Worm (Caenorhabditis elegans) whole organism, young adult: ENCODE measurements around the gene D1054.8.

Source experiments
- B0019.2 ChIP-seq: fragments of 200-800 bp; sonication (Bioruptor generic); conservative IDR thresholded peaks from 2 replicates; pipeline ENCODE4 v1.3.6; 2022; ENCODE audit warnings: missing genetic modification reagents, missing genetic modification characterization, missing compliant biosample characterization
- B0261.1 ChIP-seq: sonication (generic microtip); optimal IDR thresholded peaks from 2 replicates; lab custom pipeline; 2016; ENCODE audit warnings: mild to moderate bottlenecking, missing genetic modification characterization, moderate library complexity, missing compliant biosample characterization
- C17E4.6 ChIP-seq: fragments of 200-800 bp; sonication (Bioruptor generic); IDR thresholded peaks from 2 replicates; pipeline ENCODE4 v1.3.6; 2022; ENCODE audit warnings: missing genetic modification reagents, missing genetic modification characterization, missing compliant biosample characterization
- F22D6.2 ChIP-seq: sonication (generic microtip); optimal IDR thresholded peaks from 2 replicates; lab custom pipeline; 2016; ENCODE audit warnings: mild to moderate bottlenecking, missing genetic modification characterization, missing compliant biosample characterization
- F33H1.4 ChIP-seq: fragments of 200-800 bp; sonication (Bioruptor generic); IDR thresholded peaks from 2 replicates; pipeline ENCODE4 v1.3.6; 2022; ENCODE audit warnings: missing genetic modification reagents, missing genetic modification characterization, missing compliant biosample characterization
- F52B5.7 ChIP-seq: sonication (generic microtip); optimal IDR thresholded peaks from 2 replicates; lab custom pipeline; 2016; ENCODE audit warnings: mild to moderate bottlenecking, missing genetic modification characterization, missing compliant biosample characterization
- F57A8.1 ChIP-seq: fragments of 200-800 bp; sonication (Bioruptor generic); optimal IDR thresholded peaks from 2 replicates; lab custom pipeline; 2018; ENCODE audit warnings: mild to moderate bottlenecking, missing genetic modification characterization, moderate library complexity, missing compliant biosample characterization
- T26A5.8 ChIP-seq: sonication (generic microtip); optimal IDR thresholded peaks from 2 replicates; lab custom pipeline; 2016; ENCODE audit warnings: missing genetic modification characterization, missing compliant biosample characterization
- Y67H2A.10 ChIP-seq: fragments of 200-800 bp; sonication (Bioruptor generic); conservative IDR thresholded peaks from 2 replicates; pipeline ENCODE4 v1.3.6; 2022; ENCODE audit warnings: missing genetic modification reagents, missing genetic modification characterization, missing compliant biosample characterization
- attf-3 ChIP-seq: fragments of 200-800 bp; sonication (Bioruptor generic); conservative IDR thresholded peaks from 2 replicates; pipeline ENCODE4 v1.3.6; 2022; ENCODE audit warnings: missing genetic modification reagents, missing genetic modification characterization, missing compliant biosample characterization
- attf-6 ChIP-seq: fragments of 200-800 bp; sonication (Bioruptor generic); IDR thresholded peaks from 2 replicates; pipeline ENCODE4 v1.3.6; 2022; ENCODE audit warnings: missing genetic modification reagents, missing genetic modification characterization, missing compliant biosample characterization
- cebp-1 ChIP-seq, 2 experiments: fragments of 200-800 bp in 1 of 2; sonication (Bioruptor generic) in 1 of 2; sonication (generic microtip) in 1 of 2; IDR thresholded peaks in 1 of 2; optimal IDR thresholded peaks in 1 of 2; 2 replicates each; pipeline versions ENCODE4 v1.3.6 to Lab custom; 2017 to 2022; ENCODE audit warnings: missing compliant biosample characterization in 2 of 2, missing genetic modification characterization in 2 of 2, mild to moderate bottlenecking in 1 of 2, missing genetic modification reagents in 1 of 2, moderate library complexity in 1 of 2
- cebp-2 ChIP-seq: fragments of 200-800 bp; sonication (Bioruptor generic); IDR thresholded peaks from 2 replicates; pipeline ENCODE4 v1.3.6; 2022; ENCODE audit warnings: missing genetic modification characterization, missing compliant biosample characterization
- dpff-1 ChIP-seq: sonication (generic microtip); optimal IDR thresholded peaks from 2 replicates; lab custom pipeline; 2017; ENCODE audit warnings: mild to moderate bottlenecking, missing genetic modification characterization, missing compliant biosample characterization
- egl-18 ChIP-seq: fragments of 200-800 bp; sonication (Bioruptor generic); IDR thresholded peaks from 2 replicates; pipeline ENCODE4 v1.3.6; 2022; ENCODE audit warnings: missing genetic modification reagents, missing genetic modification characterization, missing compliant biosample characterization
- ekl-4 ChIP-seq: fragments of 200-800 bp; sonication (Bioruptor generic); IDR thresholded peaks from 2 replicates; pipeline ENCODE4 v1.3.6; 2022; ENCODE audit warnings: missing genetic modification reagents, missing genetic modification characterization, missing compliant biosample characterization
- fkh-3 ChIP-seq: sonication (generic microtip); optimal IDR thresholded peaks from 2 replicates; lab custom pipeline; 2016; ENCODE audit warnings: mild to moderate bottlenecking, missing genetic modification characterization, missing compliant biosample characterization
- lag-1 ChIP-seq: fragments of 200-800 bp; sonication (Bioruptor generic); IDR thresholded peaks from 2 replicates; pipeline ENCODE4 v1.3.6; 2022; ENCODE audit warnings: missing genetic modification reagents, missing genetic modification characterization, missing compliant biosample characterization
- lin-26 ChIP-seq: fragments of 200-800 bp; sonication (Bioruptor generic); IDR thresholded peaks from 2 replicates; pipeline ENCODE4 v1.3.6; 2022; ENCODE audit warnings: missing genetic modification reagents, missing genetic modification characterization, missing compliant biosample characterization
- lin-40 ChIP-seq: sonication (generic microtip); optimal IDR thresholded peaks from 2 replicates; lab custom pipeline; 2016; ENCODE audit warnings: missing genetic modification characterization, mild to moderate bottlenecking, missing compliant biosample characterization, missing genotype, missing genetic modification reagents
- lsy-27 ChIP-seq: sonication (generic microtip); optimal IDR thresholded peaks from 2 replicates; lab custom pipeline; 2017; ENCODE audit warnings: missing genetic modification characterization, mild to moderate bottlenecking, missing compliant biosample characterization, antibody characterized with exemption, missing genotype, borderline replicate concordance; ENCODE audit not compliant: insufficient read depth
- nfya-1 ChIP-seq: sonication (generic microtip); optimal IDR thresholded peaks from 2 replicates; lab custom pipeline; 2017; ENCODE audit warnings: antibody characterized with exemption, missing compliant biosample characterization, missing genetic modification characterization, borderline replicate concordance; ENCODE audit not compliant: insufficient read depth
- nhr-80 ChIP-seq: sonication (generic microtip); optimal IDR thresholded peaks from 2 replicates; lab custom pipeline; 2016; ENCODE audit warnings: missing genetic modification characterization, missing compliant biosample characterization
- rpc-1 ChIP-seq, 2 experiments: fragments of 150-350 bp in 1 of 2; sonication (generic microtip) in 1 of 2; optimal IDR thresholded peaks; 2 replicates each; lab custom pipeline; 2014 to 2018; ENCODE audit warnings: missing biosample characterization in 1 of 2, missing genetic modification characterization in 1 of 2, missing genetic modification reagents in 1 of 2, missing genotype in 1 of 2
- tbx-9 ChIP-seq: sonication (generic microtip); optimal IDR thresholded peaks from 2 replicates; lab custom pipeline; 2016; ENCODE audit warnings: borderline replicate concordance, missing genetic modification characterization, inconsistent platforms, missing compliant biosample characterization
- tlf-1 ChIP-seq: fragments of 200-800 bp; sonication (Bioruptor generic); optimal IDR thresholded peaks from 2 replicates; lab custom pipeline; 2018; ENCODE audit warnings: mild to moderate bottlenecking, missing genetic modification characterization, missing compliant biosample characterization
- xnd-1 ChIP-seq: sonication (generic microtip); optimal IDR thresholded peaks from 2 replicates; lab custom pipeline; 2016; ENCODE audit warnings: missing genotype, missing genetic modification reagents, missing genetic modification characterization, missing compliant biosample characterization
- zim-3 ChIP-seq: sonication (generic microtip); optimal IDR thresholded peaks from 2 replicates; lab custom pipeline; 2017; ENCODE audit warnings: mild to moderate bottlenecking, missing genetic modification characterization, moderate library complexity, missing compliant biosample characterization
- ztf-18 ChIP-seq: sonication (generic microtip); optimal IDR thresholded peaks from 2 replicates; lab custom pipeline; 2016; ENCODE audit warnings: missing genotype, mild to moderate bottlenecking, missing genetic modification characterization, missing compliant biosample characterization
- ztf-26 ChIP-seq: sonication (generic microtip); optimal IDR thresholded peaks from 2 replicates; lab custom pipeline; 2017; ENCODE audit warnings: missing genetic modification characterization, missing compliant biosample characterization
- ztf-6 ChIP-seq: fragments of 200-800 bp; sonication (Bioruptor generic); IDR thresholded peaks from 2 replicates; pipeline ENCODE4 v1.3.6; 2022; ENCODE audit warnings: missing genetic modification reagents, missing genetic modification characterization, missing compliant biosample characterization

The D1054.8 gene

DNA sequence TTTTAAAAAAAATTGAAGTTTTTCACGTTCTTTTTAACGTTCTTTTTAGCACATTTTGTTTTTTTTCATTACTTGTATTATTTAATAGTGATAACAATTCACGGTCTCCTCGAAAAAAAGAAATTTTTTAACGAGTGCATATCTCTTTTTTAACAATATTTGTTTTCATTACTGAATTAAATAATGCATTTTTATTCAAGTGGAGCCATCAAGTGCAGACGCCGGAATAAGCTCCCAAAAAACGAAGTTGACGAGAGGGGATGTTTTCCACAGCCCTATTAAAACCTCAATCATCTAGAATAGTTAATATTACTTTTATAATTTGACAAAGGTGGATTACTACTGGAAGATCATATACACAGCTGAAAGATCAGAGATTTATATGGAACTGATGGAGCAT lies 27.4 kb upstream of the D1054.8 start, which contains the start of gene irld-6 (continued):
- no peak for TF ChIP-seq T26A5.8
- TF ChIP-seq ekl-4 (GFP tag; lab: Robert Waterston, UW): no peak

DNA sequence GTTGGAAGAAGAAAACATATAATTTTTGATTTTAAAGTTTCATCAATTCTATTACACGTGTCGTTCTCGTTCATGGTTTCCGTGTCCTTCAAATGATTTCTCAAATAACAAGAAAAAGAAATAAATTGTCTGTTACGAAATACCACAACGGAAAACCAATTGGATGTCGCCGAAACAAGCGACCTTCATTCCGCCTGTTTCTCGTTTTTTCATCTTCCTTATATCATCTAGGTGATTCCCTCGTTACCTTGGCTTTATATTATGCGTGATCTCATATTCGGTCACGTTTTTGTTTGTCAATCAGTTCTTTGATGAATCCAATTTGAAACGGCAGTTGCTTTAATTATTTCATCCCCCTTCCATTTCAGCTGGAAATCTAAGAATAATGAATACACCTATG lies 27.0 kb upstream of the D1054.8 start:
- TF ChIP-seq F22D6.2 (tag; lab: Kevin White, UChicago) (no peak), cebp-1 (GFP tag; IDR thresholded peaks at IDR 0.05; lab: Robert Waterston, UW) (peak; percentile 57; the same call in 1 of the 2 replicates), cebp-1 (tag; optimal IDR thresholded peaks at IDR 0.05; lab: Kevin White, UChicago) (no peak)

DNA sequence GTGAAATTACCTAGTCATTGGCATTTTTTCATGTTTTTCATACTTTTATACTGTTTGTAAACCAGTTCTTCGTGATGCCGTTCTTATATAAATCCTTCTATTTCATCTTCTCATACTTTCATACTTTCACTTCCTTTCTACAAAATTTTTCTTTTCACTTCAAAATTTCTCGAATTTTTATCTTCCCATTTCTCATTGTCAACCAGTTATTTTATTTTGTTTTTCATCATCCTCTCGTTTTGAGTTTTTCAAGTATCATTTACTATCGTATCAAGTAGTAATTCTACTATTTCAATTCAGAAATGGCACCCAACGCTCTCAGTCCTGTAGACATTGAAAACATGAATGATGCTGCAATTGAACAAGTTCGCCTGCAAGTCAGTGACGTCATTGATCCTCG lies 25.5 kb upstream of the D1054.8 start, which contains the start of gene F28H7.8:
Gene F28H7.8 (plus strand): TSS at position 301 of the 400 bp plus-strand sequence.
- no peak for TF ChIP-seq fkh-3 (tag; lab: Kevin White, UChicago)
- no peak for TF ChIP-seq F52B5.7 (tag; lab: Kevin White, UChicago)
- TF ChIP-seq lin-40: no peak
- TF ChIP-seq xnd-1: no peak
- no peak for TF ChIP-seq egl-18 (GFP tag; lab: Robert Waterston, UW)
- no peak for TF ChIP-seq B0019.2 (GFP tag; lab: Robert Waterston, UW)
- no peak for TF ChIP-seq lin-26 (GFP tag; lab: Robert Waterston, UW)
- no peak for TF ChIP-seq B0261.1 (tag; lab: Kevin White, UChicago)

DNA sequence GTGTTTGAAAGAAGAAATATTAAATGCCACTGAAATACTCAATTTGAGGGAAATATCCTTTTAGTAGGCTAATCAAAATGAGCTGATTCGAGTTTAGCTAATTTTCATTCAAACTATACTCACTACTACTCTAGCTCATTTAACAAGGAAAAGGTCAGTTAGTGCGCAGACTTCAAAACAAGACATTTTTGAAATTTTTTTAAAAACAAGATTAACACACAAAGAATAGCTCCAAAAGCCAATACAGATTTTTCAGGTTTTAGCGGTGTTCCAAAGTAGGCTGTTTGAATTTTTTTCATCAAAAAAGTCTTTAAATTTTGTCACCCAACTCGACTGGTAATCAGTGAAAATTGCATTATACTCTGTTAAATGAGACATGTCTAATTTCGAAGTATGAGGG lies 23.3 kb upstream of the D1054.8 start:
- TF ChIP-seq zim-3 (tag; lab: Kevin White, UChicago) (no peak), tbx-9 (no peak), ztf-18 (no peak), dpff-1 (tag; lab: Kevin White, UChicago) (no peak), tlf-1 (GFP tag; lab: Kevin White, UChicago) (no peak), B0019.2 (GFP tag; lab: Robert Waterston, UW) (no peak), ztf-26 (tag; lab: Kevin White, UChicago) (no peak), rpc-1 (optimal IDR thresholded peaks at IDR 0.05; lab: Kevin White, UChicago) (no peak), rpc-1 (tag; optimal IDR thresholded peaks at IDR 0.05; lab: Kevin White, UChicago) (no peak), attf-3 (GFP tag; lab: Robert Waterston, UW) (no peak), nhr-80 (tag; lab: Kevin White, UChicago) (no peak), F33H1.4 (GFP tag; lab: Robert Waterston, UW) (no peak), ztf-6 (GFP tag; lab: Robert Waterston, UW) (no peak)

DNA sequence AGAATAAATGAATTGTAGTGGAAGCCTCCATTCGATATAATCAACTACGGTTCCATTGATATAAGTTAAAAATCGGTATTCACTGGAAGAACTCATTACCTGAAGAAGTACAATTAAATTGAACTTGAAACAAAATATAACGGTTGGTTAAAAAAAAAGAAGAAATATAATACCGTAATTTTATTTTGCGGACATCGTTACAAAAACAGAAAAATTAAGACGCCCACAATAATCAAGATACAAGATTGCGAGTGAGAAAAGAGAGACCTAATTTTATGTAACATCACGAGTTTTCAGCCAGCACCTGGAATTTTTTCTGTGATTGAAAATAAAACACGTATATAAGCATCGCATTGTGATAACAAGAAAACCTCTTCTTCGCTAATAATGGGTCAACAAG lies 21.4 kb upstream of the D1054.8 start, which contains the start of gene sre-6:
Gene sre-6 (minus strand): TSS at position 101 of the 400 bp plus-strand sequence.
- TF ChIP-seq attf-6 (GFP tag; lab: Robert Waterston, UW): no peak
- no peak for TF ChIP-seq lsy-27
- TF ChIP-seq cebp-2 (GFP tag; lab: Robert Waterston, UW): no peak
- TF ChIP-seq F57A8.1: no peak
- no peak for TF ChIP-seq nfya-1 (tag; lab: Kevin White, UChicago)

DNA sequence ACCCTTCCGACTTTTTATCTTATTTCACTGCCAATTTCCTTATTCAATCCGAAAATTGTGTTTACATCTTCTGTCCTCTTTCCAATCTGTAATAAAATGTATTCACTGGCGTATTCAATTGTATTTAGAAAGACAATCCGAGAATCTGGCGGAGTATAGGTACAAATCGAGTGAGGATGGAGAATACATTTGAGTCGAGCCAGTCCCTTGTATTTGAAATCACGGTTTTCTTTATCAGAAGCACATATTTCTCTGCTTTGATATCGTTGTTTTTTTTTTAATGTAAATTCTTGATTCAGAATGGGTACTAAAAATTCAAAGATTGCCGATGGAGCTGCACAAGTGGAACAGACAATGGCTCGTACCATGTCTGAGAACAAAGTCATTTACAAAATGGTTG lies 20.0 kb upstream of the D1054.8 start, which contains the start of gene ocr-1:
Gene ocr-1 (plus strand): TSS at position 301 of the 400 bp plus-strand sequence.
- TF ChIP-seq Y67H2A.10 (GFP tag; lab: Robert Waterston, UW) (no peak), ekl-4 (GFP tag; lab: Robert Waterston, UW) (no peak), lag-1 (GFP tag; lab: Robert Waterston, UW) (no peak), C17E4.6 (GFP tag; lab: Robert Waterston, UW) (no peak)
